Fruit fly (Drosophila melanogaster) whole organism, embryonic: ENCODE measurements around the gene Mdh1.

Experiments
- B-H2 ChIP-seq: fragments of 200-800 bp; sonication (Bioruptor generic); optimal IDR thresholded peaks from 2 replicates; lab custom pipeline; 2018; ENCODE audit warnings: missing biosample characterization, mild to moderate bottlenecking, missing genetic modification characterization
- C15 ChIP-seq: fragments of 200-800 bp; sonication (Bioruptor generic); IDR thresholded peaks from 3 replicates; pipeline ENCODE4 v1.3.6; 2022; ENCODE audit warnings: missing biosample characterization, missing genetic modification characterization
- CG11247 ChIP-seq: fragments of 200-800 bp; sonication (Bioruptor generic); IDR thresholded peaks from 2 replicates; pipeline ENCODE4 v1.3.6; 2022; ENCODE audit warnings: missing biosample characterization, missing genetic modification characterization
- CG11695 ChIP-seq: fragments of 200-800 bp; sonication (Bioruptor generic); IDR thresholded peaks from 3 replicates; pipeline ENCODE4 v1.3.6; 2022; ENCODE audit warnings: missing biosample characterization, missing genetic modification characterization
- CG12236 ChIP-seq: fragments of 200-800 bp; sonication (Bioruptor generic); optimal IDR thresholded peaks from 2 replicates; lab custom pipeline; 2016; ENCODE audit warnings: missing biosample characterization, missing genetic modification characterization
- CG12391 ChIP-seq: fragments of 200-800 bp; sonication (Bioruptor generic); optimal IDR thresholded peaks from 3 replicates; lab custom pipeline; 2018; ENCODE audit warnings: missing biosample characterization, mild to moderate bottlenecking, missing genetic modification characterization, moderate library complexity
- CG13424 ChIP-seq: fragments of 200-800 bp; sonication (Bioruptor generic); optimal IDR thresholded peaks from 2 replicates; lab custom pipeline; 2019; ENCODE audit warnings: missing biosample characterization, mild to moderate bottlenecking, missing genetic modification characterization, moderate library complexity
- CG14860 ChIP-seq: fragments of 200-800 bp; sonication (Bioruptor generic); IDR thresholded peaks from 3 replicates; pipeline ENCODE4 v1.3.6; 2022; ENCODE audit warnings: missing biosample characterization, missing genetic modification characterization; ENCODE audit not compliant: partially characterized antibody
- CG14965 ChIP-seq: fragments of 200-800 bp; sonication (Bioruptor generic); optimal IDR thresholded peaks from 2 replicates; lab custom pipeline; 2016; ENCODE audit warnings: missing biosample characterization, missing genetic modification characterization, borderline replicate concordance
- CG17186 ChIP-seq: fragments of 200-800 bp; sonication (Bioruptor generic); optimal IDR thresholded peaks from 3 replicates; lab custom pipeline; 2017; ENCODE audit warnings: missing biosample characterization, missing genetic modification reagents, missing genetic modification characterization
- CG17385 ChIP-seq: fragments of 200-800 bp; sonication (Bioruptor generic); optimal IDR thresholded peaks from 3 replicates; lab custom pipeline; 2018; ENCODE audit warnings: missing biosample characterization, mild to moderate bottlenecking, missing genetic modification characterization
- CG2129 ChIP-seq: fragments of 200-800 bp; sonication (Bioruptor generic); IDR thresholded peaks from 2 replicates; pipeline ENCODE4 v1.3.6; 2022; ENCODE audit warnings: missing biosample characterization, missing genetic modification characterization; ENCODE audit not compliant: partially characterized antibody
- CG2875 ChIP-seq: fragments of 200-800 bp; sonication (Bioruptor generic); optimal IDR thresholded peaks from 2 replicates; lab custom pipeline; 2017; ENCODE audit warnings: missing biosample characterization, mild to moderate bottlenecking, missing genetic modification characterization, missing genetic modification reagents
- CG30020 ChIP-seq: fragments of 200-800 bp; optimal IDR thresholded peaks from 2 replicates; lab custom pipeline; 2019; ENCODE audit warnings: missing biosample characterization, mild to moderate bottlenecking, missing genetic modification characterization, moderate library complexity
- CG31224 ChIP-seq: fragments of 200-800 bp; sonication (Bioruptor generic); IDR thresholded peaks from 2 replicates; pipeline ENCODE4 v1.3.6; 2022; ENCODE audit warnings: missing biosample characterization, missing genetic modification characterization
- CG3847 ChIP-seq: fragments of 200-800 bp; sonication (Bioruptor generic); IDR thresholded peaks from 2 replicates; pipeline ENCODE4 v1.3.6; 2022; ENCODE audit warnings: missing biosample characterization, missing genetic modification characterization
- CG3995 ChIP-seq: fragments of 200-800 bp; sonication (Bioruptor generic); optimal IDR thresholded peaks from 3 replicates; lab custom pipeline; 2016; ENCODE audit warnings: missing biosample characterization, missing genetic modification characterization
- CG5180 ChIP-seq: fragments of 200-800 bp; sonication (Bioruptor generic); optimal IDR thresholded peaks from 3 replicates; lab custom pipeline; 2017; ENCODE audit warnings: missing biosample characterization, missing genetic modification characterization, mild to moderate bottlenecking, moderate library complexity, missing genetic modification reagents
- CG6854 ChIP-seq: fragments of 200-800 bp; sonication (Bioruptor generic); optimal IDR thresholded peaks from 3 replicates; lab custom pipeline; 2017; ENCODE audit warnings: missing biosample characterization, mild to moderate bottlenecking, missing genetic modification characterization
- CG7556 ChIP-seq: fragments of 200-800 bp; sonication (Bioruptor generic); optimal IDR thresholded peaks from 2 replicates; lab custom pipeline; 2017; ENCODE audit warnings: missing biosample characterization, mild to moderate bottlenecking, missing genetic modification characterization
- CG7987 ChIP-seq: fragments of 200-800 bp; sonication (Bioruptor generic); optimal IDR thresholded peaks from 2 replicates; lab custom pipeline; 2018; ENCODE audit warnings: missing biosample characterization, mild to moderate bottlenecking, missing genetic modification characterization, moderate library complexity
- CG9727 ChIP-seq: fragments of 200-800 bp; sonication (Bioruptor generic); optimal IDR thresholded peaks from 3 replicates; lab custom pipeline; 2017; ENCODE audit warnings: missing biosample characterization, mild to moderate bottlenecking, missing genetic modification characterization
- Chrac-16 ChIP-seq: fragments of 200-800 bp; sonication (Bioruptor generic); optimal IDR thresholded peaks from 3 replicates; lab custom pipeline; 2016; ENCODE audit warnings: missing biosample characterization, missing genetic modification characterization
- Dad ChIP-seq: fragments of 200-800 bp; sonication (Bioruptor generic); optimal IDR thresholded peaks from 3 replicates; lab custom pipeline; 2016; ENCODE audit warnings: missing biosample characterization, missing genetic modification characterization
- Doc2 ChIP-seq: fragments of 200-800 bp; sonication (Bioruptor generic); IDR thresholded peaks from 2 replicates; pipeline ENCODE4 v1.3.6; 2022; ENCODE audit warnings: missing biosample characterization, missing genetic modification characterization
- Doc3 ChIP-seq: fragments of 200-800 bp; sonication (Bioruptor generic); IDR thresholded peaks from 3 replicates; pipeline ENCODE4 v1.3.6; 2022; ENCODE audit warnings: missing biosample characterization, missing genetic modification characterization; ENCODE audit not compliant: partially characterized antibody
- Ets65A ChIP-seq: fragments of 200-800 bp; sonication (Bioruptor generic); peaks from one replicate; lab custom pipeline; 2016; ENCODE audit warnings: missing biosample characterization, missing genetic modification characterization
- Hmr ChIP-seq: fragments of 200-800 bp; sonication (Bioruptor generic); optimal IDR thresholded peaks from 3 replicates; lab custom pipeline; 2017; ENCODE audit warnings: mild to moderate bottlenecking, missing biosample characterization, missing genetic modification reagents, missing genetic modification characterization
- MTF-1 ChIP-seq: fragments of 200-800 bp; sonication (Bioruptor generic); optimal IDR thresholded peaks from 2 replicates; lab custom pipeline; 2018; ENCODE audit warnings: missing biosample characterization, mild to moderate bottlenecking, missing genetic modification characterization, borderline replicate concordance
- Med ChIP-seq: fragments of 200-800 bp; sonication (Bioruptor generic); peaks from one replicate; lab custom pipeline; 2016; ENCODE audit warnings: missing biosample characterization, missing genetic modification characterization, mild to moderate bottlenecking, inconsistent platforms, moderate library complexity
- Nf-YB ChIP-seq: fragments of 200-800 bp; sonication (Bioruptor generic); optimal IDR thresholded peaks from 3 replicates; lab custom pipeline; 2019; ENCODE audit warnings: missing biosample characterization, mild to moderate bottlenecking, missing genetic modification characterization, moderate library complexity
- Oli ChIP-seq: fragments of 200-800 bp; sonication (Bioruptor generic); optimal IDR thresholded peaks from 2 replicates; lab custom pipeline; 2018; ENCODE audit warnings: missing biosample characterization, mild to moderate bottlenecking, missing genetic modification characterization, moderate library complexity
- Optix ChIP-seq: fragments of 200-800 bp; sonication (Bioruptor generic); IDR thresholded peaks from 3 replicates; pipeline ENCODE4 v1.3.6; 2022; ENCODE audit warnings: missing biosample characterization, missing genetic modification characterization
- Sox102F ChIP-seq: fragments of 200-800 bp; sonication (Bioruptor generic); optimal IDR thresholded peaks from 2 replicates; lab custom pipeline; 2018; ENCODE audit warnings: missing biosample characterization, mild to moderate bottlenecking, missing genetic modification characterization, moderate library complexity
- Sry-δ ChIP-seq: fragments of 200-800 bp; sonication (Bioruptor generic); optimal IDR thresholded peaks from 2 replicates; lab custom pipeline; 2016; ENCODE audit warnings: missing biosample characterization, missing genetic modification characterization
- Trl ChIP-seq, 3 experiments: fragments of >200 bp in 2 of 3; fragments of 200-800 bp in 1 of 3; sonication (Bioruptor generic) in 1 of 3; optimal IDR thresholded peaks; 2 replicates in 1 of 3; 3 replicates in 2 of 3; lab custom pipeline; 2016 to 2017; ENCODE audit warnings: missing biosample characterization in 1 of 3, missing genetic modification characterization in 1 of 3
- Xrp1 ChIP-seq: fragments of 200-800 bp; sonication (Bioruptor generic); IDR thresholded peaks from 2 replicates; pipeline ENCODE4 v1.3.6; 2022; ENCODE audit warnings: missing biosample characterization, missing genetic modification characterization
- dan ChIP-seq: fragments of 200-800 bp; sonication (Bioruptor generic); IDR thresholded peaks from 2 replicates; pipeline ENCODE4 v1.3.6; 2022; ENCODE audit warnings: missing biosample characterization, missing genetic modification characterization
- eyg ChIP-seq: fragments of 200-800 bp; sonication (Bioruptor generic); optimal IDR thresholded peaks from 3 replicates; lab custom pipeline; 2016; ENCODE audit warnings: missing biosample characterization, missing genetic modification characterization
- grau ChIP-seq: fragments of 200-800 bp; optimal IDR thresholded peaks from 3 replicates; lab custom pipeline; 2019; ENCODE audit warnings: missing biosample characterization, mild to moderate bottlenecking, missing genetic modification characterization, moderate library complexity
- jumu ChIP-seq: fragments of 200-800 bp; sonication (Bioruptor generic); optimal IDR thresholded peaks from 3 replicates; lab custom pipeline; 2016; ENCODE audit warnings: missing biosample characterization, missing genetic modification characterization
- knrl ChIP-seq: fragments of 200-800 bp; sonication (Bioruptor generic); IDR thresholded peaks from 3 replicates; pipeline ENCODE4 v1.3.6; 2022; ENCODE audit warnings: missing biosample characterization, missing genetic modification characterization; ENCODE audit not compliant: partially characterized antibody
- mam ChIP-seq: fragments of 200-800 bp; sonication (Bioruptor generic); optimal IDR thresholded peaks from 3 replicates; lab custom pipeline; 2016; ENCODE audit warnings: missing biosample characterization, missing genetic modification characterization
- nerfin-2 ChIP-seq: fragments of 200-800 bp; sonication (Bioruptor generic); IDR thresholded peaks from 2 replicates; pipeline ENCODE4 v1.3.6; 2022; ENCODE audit warnings: missing biosample characterization, missing genetic modification characterization; ENCODE audit not compliant: partially characterized antibody
- repo ChIP-seq: fragments of 200-800 bp; sonication (Bioruptor generic); optimal IDR thresholded peaks from 2 replicates; lab custom pipeline; 2016; ENCODE audit warnings: missing biosample characterization, missing genetic modification characterization
- tio ChIP-seq: fragments of 200-800 bp; sonication (Bioruptor generic); optimal IDR thresholded peaks from 2 replicates; lab custom pipeline; 2017; ENCODE audit warnings: missing biosample characterization, missing genetic modification characterization, inconsistent platforms
- tx ChIP-seq: fragments of 200-800 bp; sonication (Bioruptor generic); optimal IDR thresholded peaks from 2 replicates; lab custom pipeline; 2016; ENCODE audit warnings: missing biosample characterization, missing genetic modification characterization

The Mdh1 gene

dm6 chr2L:10387869-10388726 is 8.0 kb downstream of the Mdh1 start, which contains the start of gene da (continued):
- TF ChIP-seq CG17186 (peak; percentile 79), CG6854 (GFP tag; lab: Kevin White, UChicago) (peak; percentile 38), tx (peak; percentile 44), CG7556 (GFP tag; lab: Kevin White, UChicago) (peak; percentile 25), CG3847 (GFP tag; lab: Robert Waterston, UW) (peak; percentile 15; the same call in 1 of the 2 replicates), Sry-δ (GFP tag; lab: Kevin White, UChicago) (peak; percentile 71), Trl (optimal IDR thresholded peaks at IDR 0.05; lab: Kevin White, UChicago) (no peak), Trl (GFP tag; optimal IDR thresholded peaks at IDR 0.05; lab: Kevin White, UChicago) (peak; percentile 47), Ets65A (GFP tag; lab: Kevin White, UChicago) (peak; percentile 78), CG13424 (tag; lab: Kevin White, UChicago) (peak; percentile 64), CG17385 (GFP tag; lab: Kevin White, UChicago) (peak; percentile 26), Hmr (GFP tag; lab: Kevin White, UChicago) (peak; percentile 63), jumu (peak; percentile 64), Optix (no peak), CG11247 (GFP tag; lab: Robert Waterston, UW) (peak; percentile 54; the same call in 1 of the 2 replicates), B-H2 (peak; percentile 54), grau (tag; lab: Kevin White, UChicago) (peak; percentile 69), nerfin-2 (GFP tag; lab: Robert Waterston, UW) (peak; percentile 65), Xrp1 (GFP tag; lab: Robert Waterston, UW) (peak; percentile 63), Oli (tag; lab: Kevin White, UChicago) (no peak), MTF-1 (GFP tag; lab: Kevin White, UChicago) (no peak), CG14860 (no peak), C15 (no peak), CG12391 (peak; percentile 83), CG11695 (GFP tag; lab: Robert Waterston, UW) (0 out of 3 replicates have a peak, but pooled peaks have one; percentile 38), Nf-YB (GFP tag; lab: Kevin White, UChicago) (peak; percentile 38), dan (GFP tag; lab: Robert Waterston, UW) (no peak), CG2129 (GFP tag; lab: Robert Waterston, UW) (no peak), Chrac-16 (peak; percentile 56), CG2875 (GFP tag; lab: Kevin White, UChicago) (peak; percentile 25), CG7987 (GFP tag; lab: Kevin White, UChicago) (peak; percentile 45), Sox102F (GFP tag; lab: Kevin White, UChicago) (no peak), CG31224 (GFP tag; lab: Robert Waterston, UW) (peak; percentile 40; the same call in 1 of the 2 replicates), Dad (GFP tag; lab: Kevin White, UChicago) (peak; percentile 45), Med (GFP tag; lab: Kevin White, UChicago) (peak; percentile 92), Doc3 (no peak), repo (GFP tag; lab: Kevin White, UChicago) (no peak), Doc2 (GFP tag; lab: Robert Waterston, UW) (no peak), CG12236 (GFP tag; lab: Kevin White, UChicago) (peak; percentile 48), CG5180 (no peak), mam (GFP tag; lab: Kevin White, UChicago) (peak; percentile 70), CG3995 (GFP tag; lab: Kevin White, UChicago) (peak; percentile 63), CG30020 (peak; percentile 99), eyg (GFP tag; lab: Kevin White, UChicago) (no peak), CG9727 (peak; percentile 40), tio (no peak), CG14965 (no peak), knrl (GFP tag; lab: Robert Waterston, UW) (peak; percentile 50; the same call in 1 of the 3 replicates)
